Fruit fly (Drosophila melanogaster) whole organism, pupa: ENCODE data around the gene SmB.

Source experiments
- CG10348 ChIP-seq: fragments of 200-800 bp; sonication (Bioruptor generic); IDR thresholded peaks from 2 replicates; pipeline ENCODE4 v1.3.6; 2022; ENCODE audit warnings: missing biosample characterization, missing genetic modification characterization
- CG13204 ChIP-seq: fragments of 200-800 bp; sonication (Bioruptor generic); optimal IDR thresholded peaks from 2 replicates; lab custom pipeline; 2018; ENCODE audit warnings: missing biosample characterization, mild to moderate bottlenecking, missing genetic modification characterization, moderate library complexity
- CG32121 ChIP-seq: fragments of 200-800 bp; sonication (Bioruptor generic); IDR thresholded peaks from 2 replicates; pipeline ENCODE4 v1.3.6; 2022; ENCODE audit warnings: missing biosample characterization, missing genetic modification characterization
- CG34367 ChIP-seq: fragments of 200-800 bp; sonication (Bioruptor generic); optimal IDR thresholded peaks from 2 replicates; lab custom pipeline; 2018; ENCODE audit warnings: missing biosample characterization, mild to moderate bottlenecking, missing genetic modification characterization
- CG8159 ChIP-seq: fragments of 200-800 bp; sonication (Bioruptor generic); optimal IDR thresholded peaks from 3 replicates; lab custom pipeline; 2018; ENCODE audit warnings: missing biosample characterization, mild to moderate bottlenecking, missing genetic modification characterization, moderate library complexity
- CG8301 ChIP-seq: fragments of 200-800 bp; sonication (Bioruptor generic); optimal IDR thresholded peaks from 2 replicates; lab custom pipeline; 2018; ENCODE audit warnings: missing biosample characterization, mild to moderate bottlenecking, missing genetic modification characterization
- D1 ChIP-seq: fragments of 200-800 bp; sonication (Bioruptor generic); optimal IDR thresholded peaks from 2 replicates; lab custom pipeline; 2018; ENCODE audit warnings: missing biosample characterization, mild to moderate bottlenecking, missing genetic modification characterization, moderate library complexity
- EcR ChIP-seq: fragments of 200-800 bp; sonication (Bioruptor generic); optimal IDR thresholded peaks from 3 replicates; lab custom pipeline; 2019; ENCODE audit warnings: missing biosample characterization, missing genetic modification characterization, mild to moderate bottlenecking, moderate library complexity, missing genetic modification reagents
- Pif1A ChIP-seq: fragments of 200-800 bp; sonication (Bioruptor generic); optimal IDR thresholded peaks from 3 replicates; lab custom pipeline; 2016; ENCODE audit warnings: missing biosample characterization, missing genetic modification characterization

DNA sequence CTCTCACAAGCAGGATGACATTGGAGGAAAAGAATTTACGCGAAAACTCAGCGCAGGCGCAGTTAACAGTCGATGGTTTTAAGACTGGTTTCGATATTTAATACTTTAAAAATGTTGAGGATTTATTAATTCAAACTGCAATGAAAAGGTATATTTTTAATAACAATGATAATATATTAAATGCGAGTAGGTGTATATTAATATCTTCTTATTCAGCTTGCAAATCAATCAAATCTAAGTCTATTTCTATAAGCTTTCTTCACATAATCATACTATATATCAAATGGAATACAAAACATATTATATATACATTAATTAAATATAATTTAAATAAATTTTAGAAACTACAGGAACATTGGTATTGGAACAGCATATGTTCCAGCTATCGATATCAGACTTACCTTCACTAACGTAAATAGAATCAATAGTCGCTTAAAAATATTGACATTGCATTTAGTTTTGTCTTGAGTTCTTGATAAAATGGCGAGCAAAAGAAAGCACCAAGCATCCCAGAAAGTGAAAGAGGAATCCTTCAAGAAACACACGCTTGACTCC is 9.3 kb upstream of the SmB start, which contains the start of the genes TBC1D16 and holn1:
- no peak for TF ChIP-seq CG10348 (GFP tag; lab: Robert Waterston, UW)
- no peak for TF ChIP-seq CG34367 (tag; lab: Kevin White, UChicago)
- TF ChIP-seq CG32121 (GFP tag; lab: Robert Waterston, UW): no peak
- no peak for TF ChIP-seq D1 (tag; lab: Kevin White, UChicago)
- no peak for TF ChIP-seq CG13204 (GFP tag; lab: Kevin White, UChicago)
- TF ChIP-seq CG8159 (tag; lab: Kevin White, UChicago): no peak
- no peak for TF ChIP-seq Pif1A (GFP tag; lab: Kevin White, UChicago)
- TF ChIP-seq EcR (GFP tag; lab: Kevin White, UChicago): no peak
- no peak for TF ChIP-seq CG8301 (tag; lab: Kevin White, UChicago)
